Fruit fly (Drosophila melanogaster) whole organism, wandering third instar larva: ENCODE data around the gene vari.

Source experiments
- Abd-B ChIP-seq: fragments of >200 bp; optimal IDR thresholded peaks from 2 replicates; lab custom pipeline; 2017; ENCODE audit warnings: missing biosample characterization, missing genetic modification characterization
- CG32264 ChIP-seq: fragments of 200-800 bp; sonication (Bioruptor generic); optimal IDR thresholded peaks from 2 replicates; lab custom pipeline; 2016; ENCODE audit warnings: missing biosample characterization, missing genetic modification characterization
- CrebA ChIP-seq: fragments of 200-800 bp; sonication (Bioruptor generic); optimal IDR thresholded peaks from 2 replicates; lab custom pipeline; 2016; ENCODE audit warnings: missing biosample characterization, mild to moderate bottlenecking, missing genetic modification characterization, borderline replicate concordance
- Dif ChIP-seq: fragments of 200-275, 200-300 bp; sonication (Bioruptor generic); optimal IDR thresholded peaks from 2 replicates; lab custom pipeline; 2018; ENCODE audit warnings: missing biosample characterization, missing genetic modification characterization; ENCODE audit not compliant: partially characterized antibody
- GATAd ChIP-seq: sonication (Bioruptor generic); optimal IDR thresholded peaks from 2 replicates; lab custom pipeline; 2016; ENCODE audit warnings: missing biosample characterization, missing genetic modification characterization
- HLH106 ChIP-seq: fragments of 200-800 bp; optimal IDR thresholded peaks from 3 replicates; lab custom pipeline; 2019; ENCODE audit warnings: missing biosample characterization, mild to moderate bottlenecking, missing genetic modification characterization, moderate library complexity
- Hnf4 ChIP-seq: fragments of 200-800 bp; sonication (Bioruptor generic); optimal IDR thresholded peaks from 2 replicates; lab custom pipeline; 2016; ENCODE audit warnings: missing biosample characterization, mild to moderate bottlenecking, missing genetic modification characterization
- Hr78 ChIP-seq: fragments of >200 bp; optimal IDR thresholded peaks from 2 replicates; lab custom pipeline; 2017; ENCODE audit warnings: missing biosample characterization, missing genetic modification characterization
- Hr83 ChIP-seq: fragments of 200-300 bp; sonication (Bioruptor generic); optimal IDR thresholded peaks from 2 replicates; lab custom pipeline; 2016; ENCODE audit warnings: missing biosample characterization, mild to moderate bottlenecking, missing genetic modification characterization, moderate library complexity; ENCODE audit not compliant: poor library complexity, severe bottlenecking
- Jra ChIP-seq: sonication (Bioruptor generic); optimal IDR thresholded peaks from 2 replicates; lab custom pipeline; 2016; ENCODE audit warnings: missing biosample characterization, missing genetic modification characterization
- Mio ChIP-seq: sonication (Bioruptor generic); optimal IDR thresholded peaks from 2 replicates; lab custom pipeline; 2016; ENCODE audit warnings: missing biosample characterization, missing genetic modification characterization
- Myc ChIP-seq: fragments of >200 bp; optimal IDR thresholded peaks from 2 replicates; lab custom pipeline; 2017
- N ChIP-seq: fragments of >200 bp; optimal IDR thresholded peaks from 2 replicates; lab custom pipeline; 2018; ENCODE audit warnings: missing biosample characterization, missing external identifiers, missing genetic modification characterization
- OdsH ChIP-seq: fragments of 200-800 bp; sonication (Bioruptor generic); optimal IDR thresholded peaks from 2 replicates; lab custom pipeline; 2016; ENCODE audit warnings: missing biosample characterization, mild to moderate bottlenecking, missing genetic modification characterization
- Rel ChIP-seq, 2 experiments: fragments of 200-800 bp; sonication (Bioruptor generic) in 1 of 2; optimal IDR thresholded peaks; 2 replicates in 1 of 2; 3 replicates in 1 of 2; lab custom pipeline; 2016 to 2019; ENCODE audit warnings: mild to moderate bottlenecking in 2 of 2, missing biosample characterization in 2 of 2, missing genetic modification characterization in 2 of 2, moderate library complexity in 1 of 2
- Sp1 ChIP-seq: fragments of 200-800 bp; sonication (Bioruptor generic); optimal IDR thresholded peaks from 3 replicates; lab custom pipeline; 2019; ENCODE audit warnings: missing biosample characterization, mild to moderate bottlenecking, missing genetic modification characterization, moderate library complexity
- Vsx2 ChIP-seq: fragments of 200-300, 225-300 bp; sonication (Bioruptor generic); optimal IDR thresholded peaks from 2 replicates; lab custom pipeline; 2018; ENCODE audit warnings: missing biosample characterization, missing genetic modification characterization; ENCODE audit not compliant: partially characterized antibody
- br ChIP-seq: fragments of 200-800 bp; sonication (Bioruptor generic); optimal IDR thresholded peaks from 2 replicates; lab custom pipeline; 2016; ENCODE audit warnings: missing biosample characterization, missing genetic modification characterization
- dl ChIP-seq, 2 experiments: fragments of 175-275, 200-275 bp in 1 of 2; fragments of 200-275 bp in 1 of 2; sonication (Bioruptor generic); optimal IDR thresholded peaks; lab custom pipeline; 2018; ENCODE audit warnings: mild to moderate bottlenecking in 2 of 2, missing biosample characterization in 2 of 2, missing genetic modification characterization in 2 of 2, moderate library complexity in 2 of 2; ENCODE audit not compliant: partially characterized antibody in 2 of 2, insufficient read depth in 1 of 2
- dmrt93B ChIP-seq: fragments of 200-800 bp; sonication (Bioruptor generic); optimal IDR thresholded peaks from 2 replicates; lab custom pipeline; 2018; ENCODE audit warnings: missing biosample characterization, mild to moderate bottlenecking, missing genetic modification characterization
- dsf ChIP-seq: sonication (Bioruptor generic); optimal IDR thresholded peaks from 2 replicates; lab custom pipeline; 2016; ENCODE audit warnings: missing biosample characterization, missing genetic modification characterization, borderline replicate concordance
- ey ChIP-seq: fragments of 200-800 bp; sonication (Bioruptor generic); optimal IDR thresholded peaks from 2 replicates; lab custom pipeline; 2016; ENCODE audit warnings: missing biosample characterization, missing genetic modification characterization
- foxo ChIP-seq, 2 experiments: fragments of 200-800 bp; sonication (Bioruptor generic); optimal IDR thresholded peaks; 2 replicates in 1 of 2; 3 replicates in 1 of 2; lab custom pipeline; 2016 to 2017; ENCODE audit warnings: missing biosample characterization in 2 of 2, missing genetic modification characterization in 2 of 2
- fru ChIP-seq: fragments of 200-800 bp; sonication (Bioruptor generic); optimal IDR thresholded peaks from 3 replicates; lab custom pipeline; 2016; ENCODE audit warnings: missing biosample characterization, mild to moderate bottlenecking, missing genetic modification characterization
- h ChIP-seq: fragments of 200-800 bp; sonication (Bioruptor generic); optimal IDR thresholded peaks from 3 replicates; lab custom pipeline; 2016; ENCODE audit warnings: missing biosample characterization, mild to moderate bottlenecking, missing genetic modification characterization
- jim ChIP-seq: fragments of 175-275, 200-325 bp; sonication (Bioruptor generic); optimal IDR thresholded peaks from 2 replicates; lab custom pipeline; 2016; ENCODE audit warnings: missing biosample characterization, mild to moderate bottlenecking, missing genetic modification characterization
- lola ChIP-seq: fragments of >200 bp; optimal IDR thresholded peaks from 2 replicates; lab custom pipeline; 2017; ENCODE audit warnings: missing biosample characterization, missing genetic modification characterization
- pan ChIP-seq: fragments of >200 bp; optimal IDR thresholded peaks from 2 replicates; lab custom pipeline; 2017
- psq ChIP-seq: fragments of 200-800 bp; sonication (Bioruptor generic); optimal IDR thresholded peaks from 3 replicates; lab custom pipeline; 2017; ENCODE audit warnings: missing biosample characterization, mild to moderate bottlenecking, missing genetic modification characterization, moderate library complexity
- rgr ChIP-seq: fragments of 200-800 bp; sonication (Bioruptor generic); optimal IDR thresholded peaks from 3 replicates; lab custom pipeline; 2016; ENCODE audit warnings: missing biosample characterization, mild to moderate bottlenecking, missing genetic modification characterization
- sage ChIP-seq: fragments of 200-800 bp; sonication (Bioruptor generic); optimal IDR thresholded peaks from 2 replicates; lab custom pipeline; 2016; ENCODE audit warnings: missing biosample characterization, mild to moderate bottlenecking, missing genetic modification characterization
- sv ChIP-seq: fragments of 200-800 bp; sonication (Bioruptor generic); optimal IDR thresholded peaks from 3 replicates; lab custom pipeline; 2016; ENCODE audit warnings: missing biosample characterization, missing genetic modification characterization
- tai ChIP-seq: sonication (Bioruptor generic); optimal IDR thresholded peaks from 2 replicates; lab custom pipeline; 2016; ENCODE audit warnings: missing biosample characterization, missing genetic modification characterization
- usp ChIP-seq: fragments of >200 bp; optimal IDR thresholded peaks from 2 replicates; lab custom pipeline; 2017; ENCODE audit warnings: missing biosample characterization, missing genetic modification characterization
- woc ChIP-seq: sonication (Bioruptor generic); optimal IDR thresholded peaks from 2 replicates; lab custom pipeline; 2016; ENCODE audit warnings: missing biosample characterization, mild to moderate bottlenecking, missing genetic modification characterization

Gene vari

DNA sequence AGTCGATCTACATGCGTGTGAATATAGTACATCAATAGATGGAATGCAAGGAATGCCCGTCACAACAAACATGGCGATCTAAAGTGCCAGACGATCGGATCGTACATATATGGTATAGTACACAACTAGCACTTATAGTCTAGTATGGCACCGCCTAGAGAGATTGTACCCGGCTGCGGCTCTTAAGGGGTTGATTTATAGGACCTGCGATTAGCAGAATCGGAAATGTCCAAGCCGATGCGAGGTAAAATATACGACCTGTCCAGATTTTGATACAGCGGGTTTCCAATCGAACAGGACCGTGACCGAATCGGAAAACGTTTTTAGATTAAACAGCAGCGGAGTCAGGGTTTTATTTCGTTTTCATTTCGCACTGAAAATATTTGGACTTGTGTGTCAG lies 12.9 kb downstream of the vari start:
- TF ChIP-seq Vsx2 (GFP tag; lab: Kevin White, UChicago) (no peak), OdsH (GFP tag; lab: Kevin White, UChicago) (no peak), sage (GFP tag; lab: Kevin White, UChicago) (no peak), woc (GFP tag; lab: Kevin White, UChicago) (no peak), Hr83 (GFP tag; lab: Kevin White, UChicago) (no peak), HLH106 (no peak), CrebA (no peak), CG32264 (GFP tag; lab: Kevin White, UChicago) (no peak), Jra (GFP tag; lab: Kevin White, UChicago) (no peak), dmrt93B (GFP tag; lab: Kevin White, UChicago) (no peak), Myc (lab: Kevin White, UChicago) (no peak), dl (GFP tag; optimal IDR thresholded peaks at IDR 0.05; lab: Kevin White, UChicago; ENCODE audit: insufficient read depth in 1 of 2, partially characterized antibody in 2 of 2) (no peak), GATAd (no peak), Sp1 (GFP tag; lab: Kevin White, UChicago) (no peak), rgr (GFP tag; lab: Kevin White, UChicago) (no peak), foxo (GFP tag; optimal IDR thresholded peaks at IDR 0.05; lab: Kevin White, UChicago) (no peak), N (GFP tag; lab: Kevin White, UChicago) (no peak), psq (no peak), dsf (GFP tag; lab: Kevin White, UChicago) (no peak), Mio (GFP tag; lab: Kevin White, UChicago) (no peak)

DNA sequence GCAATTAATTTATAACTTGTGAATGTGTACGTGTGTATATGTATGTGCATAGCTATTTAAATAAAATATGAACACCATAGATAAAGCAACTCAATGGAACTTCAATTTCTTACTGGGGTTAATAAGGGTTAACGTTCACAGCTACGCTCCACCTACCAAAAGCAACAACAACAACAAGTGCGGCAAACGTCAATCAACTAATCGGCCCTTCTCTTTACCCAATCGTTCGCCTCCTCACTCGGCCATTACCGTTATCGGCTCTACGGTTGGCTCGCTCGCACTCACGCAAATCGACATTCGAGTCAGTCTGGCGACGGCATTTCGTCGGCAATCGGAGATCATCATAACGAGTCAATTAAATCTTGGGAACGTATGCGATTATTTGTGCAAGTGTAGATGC lies 13.8 kb downstream of the vari start:
- TF ChIP-seq Dif (no peak), N (GFP tag; lab: Kevin White, UChicago) (no peak), psq (peak; percentile 82)

DNA sequence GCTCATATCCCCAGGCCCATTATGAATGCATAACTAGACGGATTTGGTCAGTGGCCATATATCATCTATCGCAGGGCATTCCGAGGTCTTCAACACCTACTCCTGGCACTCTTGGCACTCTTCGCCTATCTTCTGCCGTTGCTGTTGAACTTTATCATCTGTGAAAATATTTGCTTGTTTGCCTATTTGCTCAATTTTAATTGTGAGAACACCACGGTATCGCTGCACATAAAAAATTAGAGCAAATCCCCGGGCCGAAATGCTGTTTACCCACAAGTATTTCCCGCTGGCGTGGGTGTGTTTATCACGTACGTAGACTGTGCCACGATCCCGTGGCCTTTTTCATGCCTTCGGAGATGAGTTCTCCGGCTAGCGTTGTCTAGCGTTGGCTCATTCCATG lies 16.1 kb downstream of the vari start:
- TF ChIP-seq Hnf4: peak; percentile 50
- no peak for TF ChIP-seq Hr78 (GFP tag; lab: Kevin White, UChicago)
- peak; percentile 43 for TF ChIP-seq fru (GFP tag; lab: Kevin White, UChicago)
- peak; percentile 12 for TF ChIP-seq dmrt93B (GFP tag; lab: Kevin White, UChicago)
- TF ChIP-seq br (GFP tag; lab: Kevin White, UChicago): peak; percentile 68
- TF ChIP-seq tai: no peak
- peak; percentile 42 for TF ChIP-seq psq
- no peak for TF ChIP-seq usp (GFP tag; lab: Kevin White, UChicago)
- peak; percentile 70 for TF ChIP-seq rgr (GFP tag; lab: Kevin White, UChicago)
- TF ChIP-seq Jra (GFP tag; lab: Kevin White, UChicago): peak; percentile 50
- peak in 1 of 2 experiments; percentile 45 for TF ChIP-seq foxo (GFP tag; optimal IDR thresholded peaks at IDR 0.05; lab: Kevin White, UChicago)
- TF ChIP-seq pan (lab: Kevin White, UChicago): no peak
- TF ChIP-seq CG32264 (GFP tag; lab: Kevin White, UChicago): peak; percentile 31
- TF ChIP-seq Hr83 (GFP tag; lab: Kevin White, UChicago): peak; percentile 85
- peak; percentile 45 for TF ChIP-seq Sp1 (GFP tag; lab: Kevin White, UChicago)
- TF ChIP-seq OdsH (GFP tag; lab: Kevin White, UChicago): peak; percentile 76
- TF ChIP-seq h (GFP tag; lab: Kevin White, UChicago): peak; percentile 74
- TF ChIP-seq Rel (GFP tag; optimal IDR thresholded peaks at IDR 0.05; lab: Kevin White, UChicago): no peak
- TF ChIP-seq Rel (tag; optimal IDR thresholded peaks at IDR 0.05; lab: Kevin White, UChicago): no peak

DNA sequence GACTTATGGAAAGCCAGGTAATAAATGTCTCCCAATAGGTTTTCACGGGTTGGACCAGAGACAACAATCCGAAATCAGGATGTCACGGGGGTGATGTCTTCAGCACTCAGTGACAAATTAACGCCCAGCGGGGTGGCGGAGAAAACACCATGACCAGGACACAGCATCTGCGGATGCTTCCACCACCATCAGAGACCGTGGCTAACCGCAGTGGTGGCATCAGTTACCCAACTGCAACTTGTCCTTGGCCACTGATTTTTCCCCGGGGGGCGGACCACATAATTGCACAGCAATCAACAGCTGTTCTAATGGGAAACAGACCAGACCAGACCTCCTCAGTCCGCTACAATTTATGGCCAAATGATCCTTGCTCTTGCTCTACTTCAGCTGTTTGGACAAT lies 18.5 kb downstream of the vari start:
- no peak for TF ChIP-seq ey (GFP tag; lab: Kevin White, UChicago)

DNA sequence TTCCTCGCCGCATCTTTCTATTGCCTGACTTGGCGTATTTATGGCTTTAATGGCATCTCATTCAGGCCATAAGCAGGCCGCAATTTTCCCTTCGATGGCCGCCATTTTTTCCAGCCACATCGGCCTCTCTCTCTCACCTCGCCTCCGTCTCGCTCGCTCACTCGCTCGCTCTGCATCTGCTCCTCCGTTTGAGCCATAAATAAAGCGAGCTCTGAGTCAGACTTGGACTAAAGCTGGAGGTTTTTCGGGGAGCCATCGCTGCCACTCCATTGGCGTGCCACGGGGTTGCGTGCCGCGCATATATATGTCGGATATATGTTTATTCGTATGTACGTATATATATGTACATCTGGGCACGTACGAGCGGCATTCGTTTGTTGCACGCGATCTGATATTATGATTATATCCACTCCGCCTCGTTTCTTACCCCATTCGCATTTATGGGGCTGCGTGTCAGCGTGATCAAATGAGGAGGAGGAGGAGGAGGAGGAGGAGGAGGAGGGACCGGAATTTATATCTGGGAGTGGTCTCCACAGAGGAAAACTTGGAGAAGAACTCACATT lies 19.8 kb downstream of the vari start:
- TF ChIP-seq lola (GFP tag; lab: Kevin White, UChicago): no peak
- TF ChIP-seq Hr83 (GFP tag; lab: Kevin White, UChicago): no peak
- TF ChIP-seq jim (GFP tag; lab: Kevin White, UChicago): no peak
- TF ChIP-seq dmrt93B (GFP tag; lab: Kevin White, UChicago): no peak
- TF ChIP-seq N (GFP tag; lab: Kevin White, UChicago): no peak
- no peak for TF ChIP-seq usp (GFP tag; lab: Kevin White, UChicago)
- no peak for TF ChIP-seq tai
- TF ChIP-seq Sp1 (GFP tag; lab: Kevin White, UChicago): no peak
- TF ChIP-seq dl (GFP tag; optimal IDR thresholded peaks at IDR 0.05; lab: Kevin White, UChicago; ENCODE audit: insufficient read depth in 1 of 2, partially characterized antibody in 2 of 2): no peak
- no peak for TF ChIP-seq Abd-B (GFP tag; lab: Kevin White, UChicago)
- no peak for TF ChIP-seq GATAd
- TF ChIP-seq ey (GFP tag; lab: Kevin White, UChicago): no peak
- no peak for TF ChIP-seq foxo (GFP tag; optimal IDR thresholded peaks at IDR 0.05; lab: Kevin White, UChicago)
- no peak for TF ChIP-seq pan (lab: Kevin White, UChicago)
- no peak for TF ChIP-seq sv
- TF ChIP-seq fru (GFP tag; lab: Kevin White, UChicago): no peak
- TF ChIP-seq h (GFP tag; lab: Kevin White, UChicago): no peak
- no peak for TF ChIP-seq Myc (lab: Kevin White, UChicago)
- TF ChIP-seq br (GFP tag; lab: Kevin White, UChicago): no peak
